Worm (Caenorhabditis elegans) whole organism, young adult: ENCODE results near the gene Y38A10A.7.
"Not testable (repeated sequence)": the region's sequence is repeated elsewhere in the genome, so short reads cannot be mapped to it uniquely, and the experiment has no call there.

Source experiments
- B0035.1 ChIP-seq: sonication (generic microtip); optimal IDR thresholded peaks from 2 replicates; lab custom pipeline; 2016; ENCODE audit warnings: missing genetic modification characterization, mild to moderate bottlenecking, missing compliant biosample characterization, missing genotype, missing genetic modification reagents
- D2030.7 ChIP-seq: fragments of 200-800 bp; sonication (Bioruptor generic); IDR thresholded peaks from 2 replicates; pipeline ENCODE4 v1.3.6; 2022; ENCODE audit warnings: missing genetic modification reagents, missing genetic modification characterization, missing compliant biosample characterization
- F33H1.4 ChIP-seq: fragments of 200-800 bp; sonication (Bioruptor generic); IDR thresholded peaks from 2 replicates; pipeline ENCODE4 v1.3.6; 2022; ENCODE audit warnings: missing genetic modification reagents, missing genetic modification characterization, missing compliant biosample characterization
- Y95B8A.8 ChIP-seq: fragments of 200-800 bp; sonication (Bioruptor generic); IDR thresholded peaks from 2 replicates; pipeline ENCODE4 v1.3.6; 2022; ENCODE audit warnings: missing genetic modification reagents, missing genetic modification characterization, missing compliant biosample characterization
- ZK185.1 ChIP-seq: sonication (generic microtip); optimal IDR thresholded peaks from 2 replicates; lab custom pipeline; 2016; ENCODE audit warnings: mild to moderate bottlenecking, missing genetic modification characterization, missing compliant biosample characterization; ENCODE audit not compliant: poor library complexity, severe bottlenecking
- bed-2 ChIP-seq: fragments of 200-800 bp; sonication (Bioruptor generic); IDR thresholded peaks from 2 replicates; pipeline ENCODE4 v1.3.6; 2022; ENCODE audit warnings: missing genetic modification reagents, missing genetic modification characterization, missing compliant biosample characterization
- ceh-100 ChIP-seq: fragments of 200-800 bp; sonication (Bioruptor generic); IDR thresholded peaks from 2 replicates; pipeline ENCODE4 v1.3.6; 2022; ENCODE audit warnings: missing genetic modification reagents, missing genetic modification characterization, missing compliant biosample characterization
- ceh-27 ChIP-seq: fragments of 200-800 bp; sonication (Bioruptor generic); optimal IDR thresholded peaks from 2 replicates; lab custom pipeline; 2018; ENCODE audit warnings: mild to moderate bottlenecking, missing genetic modification characterization, moderate library complexity, missing compliant biosample characterization
- ceh-40 ChIP-seq: fragments of 200-800 bp; sonication (Bioruptor generic); IDR thresholded peaks from 2 replicates; pipeline ENCODE4 v1.3.6; 2022; ENCODE audit warnings: missing genetic modification characterization, missing compliant biosample characterization
- ceh-79 ChIP-seq: sonication (generic microtip); optimal IDR thresholded peaks from 2 replicates; lab custom pipeline; 2017; ENCODE audit warnings: mild to moderate bottlenecking, missing genetic modification characterization, missing compliant biosample characterization
- die-1 ChIP-seq: sonication (generic microtip); optimal IDR thresholded peaks from 2 replicates; lab custom pipeline; 2016; ENCODE audit warnings: missing genotype, mild to moderate bottlenecking, missing genetic modification characterization, missing compliant biosample characterization
- egl-44 ChIP-seq: fragments of 200-800 bp; sonication (Bioruptor generic); IDR thresholded peaks from 2 replicates; pipeline ENCODE4 v1.3.6; 2022; ENCODE audit warnings: missing genetic modification reagents, missing genetic modification characterization, missing compliant biosample characterization
- hmg-1.2 ChIP-seq: fragments of 200-800 bp; sonication (Bioruptor generic); IDR thresholded peaks from 2 replicates; pipeline ENCODE4 v1.3.6; 2022; ENCODE audit warnings: missing genetic modification reagents, missing genetic modification characterization, missing compliant biosample characterization
- hrde-1 ChIP-seq: sonication (generic microtip); optimal IDR thresholded peaks from 2 replicates; lab custom pipeline; 2016; ENCODE audit warnings: missing genetic modification characterization, mild to moderate bottlenecking, missing compliant biosample characterization, moderate library complexity, missing genotype, missing genetic modification reagents, borderline replicate concordance
- let-607 ChIP-seq, 2 experiments: fragments of 200-800 bp in 1 of 2; sonication (Bioruptor generic) in 1 of 2; sonication (generic microtip) in 1 of 2; optimal IDR thresholded peaks; 2 replicates each; lab custom pipeline; 2016 to 2018; ENCODE audit warnings: mild to moderate bottlenecking in 2 of 2, missing compliant biosample characterization in 2 of 2, missing genetic modification characterization in 2 of 2, moderate library complexity in 2 of 2, missing genotype in 1 of 2
- lir-1 ChIP-seq: fragments of 200-800 bp; sonication (Bioruptor generic); conservative IDR thresholded peaks from 2 replicates; pipeline ENCODE4 v1.3.6; 2022; ENCODE audit warnings: missing genetic modification reagents, missing genetic modification characterization, missing compliant biosample characterization
- lsl-1 ChIP-seq: fragments of 200-800 bp; sonication (Bioruptor generic); optimal IDR thresholded peaks from 2 replicates; lab custom pipeline; 2018; ENCODE audit warnings: mild to moderate bottlenecking, missing genetic modification characterization, moderate library complexity, missing compliant biosample characterization
- madf-10 ChIP-seq: sonication (generic microtip); optimal IDR thresholded peaks from 2 replicates; lab custom pipeline; 2016; ENCODE audit warnings: mild to moderate bottlenecking, missing genetic modification characterization, missing compliant biosample characterization
- madf-6 ChIP-seq: fragments of 200-800 bp; sonication (Bioruptor generic); IDR thresholded peaks from 2 replicates; pipeline ENCODE4 v1.3.6; 2022; ENCODE audit warnings: missing genetic modification reagents, missing genetic modification characterization, missing compliant biosample characterization
- mel-28 ChIP-seq: sonication (generic microtip); optimal IDR thresholded peaks from 2 replicates; lab custom pipeline; 2016; ENCODE audit warnings: borderline replicate concordance, mild to moderate bottlenecking, missing genetic modification characterization, missing compliant biosample characterization
- mes-4 ChIP-seq: sonication (generic microtip); optimal IDR thresholded peaks from 2 replicates; lab custom pipeline; 2016; ENCODE audit warnings: missing genotype, missing genetic modification characterization, missing compliant biosample characterization
- nhr-27 ChIP-seq: fragments of 200-800 bp; sonication (Bioruptor generic); optimal IDR thresholded peaks from 2 replicates; lab custom pipeline; 2018; ENCODE audit warnings: mild to moderate bottlenecking, missing genetic modification characterization, moderate library complexity, missing compliant biosample characterization
- pha-4 ChIP-seq: fragments of 150-350 bp; sonication (generic microtip); optimal IDR thresholded peaks from 2 replicates; lab custom pipeline; 2014; ENCODE audit warnings: missing biosample characterization, missing genetic modification reagents, missing genetic modification characterization
- rcor-1 ChIP-seq: fragments of 200-800 bp; sonication (Bioruptor generic); IDR thresholded peaks from 2 replicates; pipeline ENCODE4 v1.3.6; 2022; ENCODE audit warnings: missing genetic modification reagents, missing genetic modification characterization, missing compliant biosample characterization
- rec-8 ChIP-seq, 2 experiments: sonication (generic microtip); optimal IDR thresholded peaks; 2 replicates each; lab custom pipeline; 2016; ENCODE audit warnings: mild to moderate bottlenecking in 2 of 2, missing genetic modification characterization in 2 of 2, missing genetic modification reagents in 2 of 2, missing genotype in 2 of 2, missing biosample characterization in 1 of 2, missing compliant biosample characterization in 1 of 2, moderate library complexity in 1 of 2
- sea-2 ChIP-seq: fragments of 200-800 bp; sonication (Bioruptor generic); IDR thresholded peaks from 2 replicates; pipeline ENCODE4 v1.3.6; 2022; ENCODE audit warnings: missing genetic modification characterization, missing compliant biosample characterization
- snpc-4 ChIP-seq, 5 experiments: fragments of 150-350 bp in 1 of 5; sonication (generic microtip) in 4 of 5; optimal IDR thresholded peaks; 2 replicates each; lab custom pipeline; 2014 to 2018; ENCODE audit warnings: missing genetic modification characterization in 5 of 5, missing biosample characterization in 3 of 5, antibody characterized with exemption in 2 of 5, mild to moderate bottlenecking in 2 of 5, missing compliant biosample characterization in 2 of 5, missing genotype in 2 of 5, moderate library complexity in 2 of 5, missing genetic modification reagents in 1 of 5
- unc-62 ChIP-seq: fragments of 150-350 bp; optimal IDR thresholded peaks from 2 replicates; lab custom pipeline; 2014; ENCODE audit warnings: missing biosample characterization, missing genetic modification reagents, missing genetic modification characterization

Gene Y38A10A.7

DNA sequence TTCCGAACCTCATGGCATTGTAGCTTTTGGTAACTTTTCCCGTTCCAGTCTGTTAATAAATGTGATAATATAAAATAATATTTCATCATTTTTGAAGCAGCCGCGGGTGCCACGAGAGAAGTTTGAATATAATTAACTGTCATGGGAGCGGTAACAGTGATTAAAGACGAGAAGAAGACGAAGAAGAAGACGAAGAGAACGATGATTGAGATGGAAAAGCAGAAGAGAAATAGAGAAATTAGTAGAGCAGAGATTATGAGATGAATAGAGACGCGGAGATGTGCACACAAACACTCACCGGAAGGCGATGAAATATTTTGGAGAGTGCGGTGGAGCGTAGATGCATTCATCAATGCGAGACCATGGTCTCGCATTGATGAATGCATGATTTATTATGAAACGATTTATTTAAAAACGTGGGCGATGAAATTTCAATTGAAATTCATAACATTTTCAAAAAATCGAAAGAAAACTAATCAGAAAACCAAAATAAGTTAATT, 42.8 kb upstream of the Y38A10A.7 start, which contains the start of gene seip-1 (continued):
- TF ChIP-seq snpc-4 (GFP tag; optimal IDR thresholded peaks at IDR 0.05; lab: Kevin White, UChicago): no peak
- TF ChIP-seq snpc-4 (tag; optimal IDR thresholded peaks at IDR 0.05; lab: Kevin White, UChicago): peak in 3 of 4 experiments; percentile 7 to 79 (median 37)
- 0 out of 2 replicates have a peak, but pooled peaks have one; percentile 57 for TF ChIP-seq Y95B8A.8 (GFP tag; lab: Robert Waterston, UW)
- TF ChIP-seq ZK185.1 (tag; lab: Kevin White, UChicago): peak; percentile 38
- TF ChIP-seq lir-1: 0 out of 2 replicates have a peak, but pooled peaks have one; percentile 16
- TF ChIP-seq egl-44 (GFP tag; lab: Robert Waterston, UW): 0 out of 2 replicates have a peak, but pooled peaks have one; percentile 38
- no peak for TF ChIP-seq die-1 (tag; lab: Kevin White, UChicago)
- TF ChIP-seq lsl-1 (GFP tag; lab: Kevin White, UChicago): peak; percentile 37
- TF ChIP-seq ceh-40 (GFP tag; lab: Robert Waterston, UW): no peak

DNA sequence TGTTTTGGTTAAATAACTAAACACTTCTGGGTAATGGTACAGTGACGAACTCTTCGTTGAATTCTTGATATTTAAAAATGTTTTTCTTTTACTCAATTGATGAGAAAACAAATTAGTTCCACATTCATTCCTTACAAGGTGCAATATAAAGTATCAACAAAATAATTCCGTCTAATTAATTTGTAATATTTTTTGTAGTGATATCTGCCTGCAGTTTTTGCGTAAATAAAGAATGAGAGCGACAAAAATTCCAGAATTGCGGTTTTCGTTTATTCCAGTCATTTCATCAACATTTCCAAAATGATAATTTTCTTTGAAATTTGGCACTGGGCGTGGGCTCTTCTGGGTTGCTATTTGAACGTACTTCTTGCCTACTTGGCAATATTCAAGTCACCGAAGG, 40.7 kb upstream of the Y38A10A.7 start, which contains the start of gene srd-20:
Gene srd-20, plus strand, starts transcription at position 301 of the 400 bp plus-strand sequence.
- no peak for TF ChIP-seq hrde-1

DNA sequence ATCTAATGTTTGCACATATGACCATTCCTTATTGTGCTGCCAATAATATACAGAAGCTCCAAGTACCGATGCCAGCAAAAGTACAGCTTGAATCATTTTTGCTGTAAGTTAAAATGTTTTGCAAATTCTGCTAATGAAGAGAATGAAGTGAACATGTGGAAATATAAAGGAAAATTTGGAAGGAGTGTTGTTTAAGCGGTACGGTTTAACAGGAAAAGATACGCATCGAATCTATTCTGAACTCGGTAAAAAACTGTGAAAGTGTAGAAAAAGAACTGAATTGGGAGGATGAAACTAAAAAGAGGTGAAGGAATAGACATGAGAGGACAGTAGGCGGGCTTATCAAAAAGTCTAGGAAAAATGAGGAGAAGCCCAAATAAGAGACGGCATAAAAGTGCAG, 32.7 kb upstream of the Y38A10A.7 start, which contains the start of gene Y38A10A.2:
Gene Y38A10A.2, minus strand, starts transcription at position 101 of the 400 bp plus-strand sequence.
- TF ChIP-seq unc-62: no peak
- no peak for TF ChIP-seq ceh-100 (GFP tag; lab: Robert Waterston, UW)
- TF ChIP-seq mel-28 (tag; lab: Kevin White, UChicago): no peak
- no peak for TF ChIP-seq madf-10 (tag; lab: Kevin White, UChicago)
- TF ChIP-seq ceh-79 (tag; lab: Kevin White, UChicago): no peak
- TF ChIP-seq sea-2 (GFP tag; lab: Robert Waterston, UW): no peak
- no peak for TF ChIP-seq B0035.1
- TF ChIP-seq, all 124 proteins: peak for 0

DNA sequence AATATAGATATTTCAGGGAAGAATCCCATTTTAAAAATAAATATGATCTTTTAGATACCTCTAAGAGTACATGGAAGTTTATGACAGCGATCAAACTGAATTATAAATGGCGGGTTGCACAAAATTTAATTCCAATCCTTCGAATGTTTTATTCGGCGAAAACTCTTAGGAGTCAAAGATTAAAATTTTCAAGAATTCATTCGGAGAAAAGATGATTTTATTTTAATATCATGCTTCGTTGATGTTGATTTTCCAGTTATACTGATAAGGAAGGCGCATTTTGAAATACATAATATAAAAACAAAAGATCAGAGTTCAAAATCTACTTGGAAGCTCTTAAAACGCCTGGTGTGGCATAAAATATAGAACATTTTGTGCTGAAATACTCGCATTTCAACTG, 28.9 kb upstream of the Y38A10A.7 start, which contains the start of gene srh-10:
Gene srh-10, minus strand, starts transcription at position 29 of the 400 bp plus-strand sequence.
- TF ChIP-seq F33H1.4 (GFP tag; lab: Robert Waterston, UW) (no peak), let-607 (tag; optimal IDR thresholded peaks at IDR 0.05; lab: Kevin White, UChicago) (no peak), D2030.7 (GFP tag; lab: Robert Waterston, UW) (no peak), pha-4 (tag; lab: Kevin White, UChicago) (no peak), ceh-27 (GFP tag; lab: Kevin White, UChicago) (no peak), rcor-1 (no peak), madf-6 (no peak), hmg-1.2 (GFP tag; lab: Robert Waterston, UW) (no peak), mes-4 (no peak), nhr-27 (tag; lab: Kevin White, UChicago) (no peak)

DNA sequence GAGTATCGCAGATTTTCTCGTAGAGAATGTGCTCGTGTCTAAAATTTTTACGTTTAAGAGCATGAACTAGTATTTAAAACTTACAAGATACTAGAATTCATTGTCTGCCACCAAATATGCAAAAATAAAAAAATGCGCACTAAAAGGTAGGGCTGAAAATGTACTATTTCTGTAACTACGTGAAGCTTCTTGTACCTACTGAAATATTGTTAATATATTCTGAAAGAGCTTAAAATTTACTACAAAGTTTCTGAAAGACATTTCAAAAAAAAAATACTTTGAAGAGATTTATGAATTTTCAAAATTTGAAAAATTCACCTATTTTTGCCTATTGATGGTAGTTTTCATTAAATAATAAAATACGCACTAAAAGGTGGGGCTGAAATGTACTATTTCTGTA, 26.0 kb upstream of the Y38A10A.7 start, which contains the start of gene fbxa-214:
Gene fbxa-214, minus strand, starts transcription at position 101 of the 400 bp plus-strand sequence.
- TF ChIP-seq bed-2 (GFP tag; lab: Robert Waterston, UW); pha-4 (tag; lab: Kevin White, UChicago); rec-8 (tag; optimal IDR thresholded peaks at IDR 0.05; lab: Kevin White, UChicago): not testable (repeated sequence)
